Fruit fly (Drosophila melanogaster): ENCODE data around the gene ppk5.
A peak's percentile ranks its signal among the peaks of the same experiment; 100 is the strongest.

The ppk5 gene

dm6 chr3L:21496865-21497634 is 37.4 kb upstream of the ppk5 start, which contains the start of gene Hr78 (continued):
- TF ChIP-seq CG18619 (GFP tag; optimal IDR thresholded peaks at IDR 0.05) (peak; percentile 74), CG14965 (GFP tag; optimal IDR thresholded peaks at IDR 0.05; ENCODE audit: borderline replicate concordance) (no peak), corto (GFP tag; optimal IDR thresholded peaks at IDR 0.05) (peak; percentile 64), chif (GFP tag; optimal IDR thresholded peaks at IDR 0.05) (no peak), yki (optimal IDR thresholded peaks at IDR 0.05) (no peak), CG7745 (tag; optimal IDR thresholded peaks at IDR 0.05) (no peak), CG10462 (GFP tag; optimal IDR thresholded peaks at IDR 0.05) (peak; percentile 30), Ets65A (GFP tag) (no peak), CG17385 (GFP tag; optimal IDR thresholded peaks at IDR 0.05) (peak; percentile 81), mld (GFP tag; IDR thresholded peaks at IDR 0.05; ENCODE audit: partially characterized antibody) (no peak), amos (GFP tag; IDR thresholded peaks at IDR 0.05; ENCODE audit: partially characterized antibody) (peak; percentile 18; the same call in 1 of the 2 replicates), Lim3 (GFP tag; IDR thresholded peaks at IDR 0.05) (peak; percentile 28; the same call in 1 of the 2 replicates), h (optimal IDR thresholded peaks at IDR 0.05) (no peak), CG9932 (GFP tag; IDR thresholded peaks at IDR 0.05) (peak; percentile 49), dysf (GFP tag; IDR thresholded peaks at IDR 0.05) (peak; percentile 80), HLHmδ (GFP tag; optimal IDR thresholded peaks at IDR 0.05) (no peak), Six4 (GFP tag; optimal IDR thresholded peaks at IDR 0.05) (peak; percentile 74), nmo (GFP tag; optimal IDR thresholded peaks at IDR 0.05) (peak; percentile 84), ttk (GFP tag; IDR thresholded peaks at IDR 0.05) (no peak; the same call in 1 of the 2 replicates), Eip74EF (GFP tag; optimal IDR thresholded peaks at IDR 0.05) (peak in 1 of 2 experiments; percentile 79), odd (GFP tag; optimal IDR thresholded peaks at IDR 0.05) (peak; percentile 87), CG18262 (tag; optimal IDR thresholded peaks at IDR 0.05) (peak; percentile 91), nom (GFP tag; optimal IDR thresholded peaks at IDR 0.05) (peak; percentile 75), CG3726 (GFP tag; IDR thresholded peaks at IDR 0.05) (no peak), Gsc (GFP tag; IDR thresholded peaks at IDR 0.05) (no peak), al (GFP tag; IDR thresholded peaks at IDR 0.05) (peak; percentile 58; the same call in 1 of the 2 replicates), sc (optimal IDR thresholded peaks at IDR 0.05) (no peak), sc (GFP tag; optimal IDR thresholded peaks at IDR 0.05) (peak; percentile 65), Atf3 (GFP tag; optimal IDR thresholded peaks at IDR 0.05) (no peak), CG32767 (GFP tag; IDR thresholded peaks at IDR 0.05) (peak; percentile 69), NC2α (GFP tag; optimal IDR thresholded peaks at IDR 0.05) (no peak), CG11247 (GFP tag; IDR thresholded peaks at IDR 0.05) (no peak; the same call in 1 of the 2 replicates), Hr3 (GFP tag; optimal IDR thresholded peaks at IDR 0.05) (peak; percentile 69), Ada2b (GFP tag; IDR thresholded peaks at IDR 0.05) (peak; percentile 63), ara (GFP tag; IDR thresholded peaks at IDR 0.05) (peak; percentile 55), E2f1 (GFP tag; IDR thresholded peaks at IDR 0.05) (no peak; the same call in none of the 2 replicates), CG2199 (GFP tag; IDR thresholded peaks at IDR 0.05) (no peak), her (GFP tag; optimal IDR thresholded peaks at IDR 0.05) (no peak), CG9609 (GFP tag; optimal IDR thresholded peaks at IDR 0.05) (no peak), Nf-YC (tag; optimal IDR thresholded peaks at IDR 0.05) (peak; percentile 74), sug (tag; optimal IDR thresholded peaks at IDR 0.05) (peak; percentile 52), exex (tag; optimal IDR thresholded peaks at IDR 0.05) (no peak), CG15696 (tag; optimal IDR thresholded peaks at IDR 0.05) (peak; percentile 62), CG14860 (GFP tag; IDR thresholded peaks at IDR 0.05; ENCODE audit: partially characterized antibody) (no peak), CG4404 (GFP tag; IDR thresholded peaks at IDR 0.05) (peak; percentile 24; the same call in 1 of the 2 replicates), H2.0 (GFP tag; IDR thresholded peaks at IDR 0.05) (peak; percentile 38; the same call in 1 of the 2 replicates), unc-4 (GFP tag; IDR thresholded peaks at IDR 0.05; ENCODE audit: partially characterized antibody) (0 out of 2 replicates have a peak, but pooled peaks have one; percentile 18), CG9876 (GFP tag; optimal IDR thresholded peaks at IDR 0.05) (no peak), Pdp1 (GFP tag; optimal IDR thresholded peaks at IDR 0.05) (peak in 1 of 2 experiments; percentile 20), slbo (GFP tag; IDR thresholded peaks at IDR 0.05) (peak; percentile 74)

Measured in whole organism, embryonic.